Worm (Caenorhabditis elegans): Measurements from ENCODE around the gene K10H10.12.

DNA sequence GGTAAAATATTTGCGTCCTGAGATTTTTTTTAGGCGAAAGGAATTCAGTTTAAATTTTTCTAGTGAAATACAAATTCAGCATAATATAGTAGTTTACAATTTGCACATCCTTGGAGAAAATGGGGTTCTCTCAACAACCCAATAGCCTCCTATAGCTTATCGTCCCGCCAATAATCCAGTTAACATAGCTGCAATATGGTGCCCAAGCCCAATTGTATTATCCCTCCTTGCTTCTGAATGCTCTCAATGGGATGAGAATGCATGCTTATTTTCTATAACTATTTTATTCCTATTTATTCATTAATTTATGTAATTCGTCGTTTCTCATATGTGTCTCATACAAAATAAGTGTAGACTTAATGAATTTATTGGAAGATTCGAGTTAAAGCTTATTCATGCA is 36.1 kb downstream of the K10H10.12 start:
- TF ChIP-seq madf-5 (GFP tag; IDR thresholded peaks at IDR 0.05): no peak
- no peak for TF ChIP-seq Y105C5A.15 (GFP tag; IDR thresholded peaks at IDR 0.05)
- TF ChIP-seq zip-2 (tag; optimal IDR thresholded peaks at IDR 0.05): no peak
- TF ChIP-seq aly-2 (tag; optimal IDR thresholded peaks at IDR 0.05): no peak
- no peak for TF ChIP-seq mdl-1 (tag; optimal IDR thresholded peaks at IDR 0.05)
- TF ChIP-seq nhr-77 (tag; optimal IDR thresholded peaks at IDR 0.05): no peak
- no peak for TF ChIP-seq unc-39 (tag; optimal IDR thresholded peaks at IDR 0.05)
- no peak for TF ChIP-seq attf-4 (tag; optimal IDR thresholded peaks at IDR 0.05)
- TF ChIP-seq jun-1 (tag; optimal IDR thresholded peaks at IDR 0.05): no peak
- no peak for TF ChIP-seq skn-1 (tag; optimal IDR thresholded peaks at IDR 0.05)
